Fruit fly (Drosophila melanogaster): ENCODE measurements around the gene CG33120.

The CG33120 gene

dm6 chr2L:18860920-18861319 lies 16.5 kb upstream of the CG33120 start:
- TF ChIP-seq psq (optimal IDR thresholded peaks at IDR 0.05) (no peak), h (optimal IDR thresholded peaks at IDR 0.05) (no peak), Sin3A (optimal IDR thresholded peaks at IDR 0.05) (no peak), insv (optimal IDR thresholded peaks at IDR 0.05) (no peak), Myc (optimal IDR thresholded peaks at IDR 0.05) (no peak), ttk (optimal IDR thresholded peaks at IDR 0.05) (no peak)

dm6 chr2L:18858661-18859532 lies 14.5 kb upstream of the CG33120 start, which contains the start of the genes CG10602 and mRpL13:
Gene CG10602, minus strand, starts transcription at chr2L:18859248.
Gene mRpL13, minus strand, starts transcription at chr2L:18859248.
- no peak for TF ChIP-seq Myc (optimal IDR thresholded peaks at IDR 0.05)
- TF ChIP-seq Sin3A (optimal IDR thresholded peaks at IDR 0.05): no peak
- no peak for TF ChIP-seq psq (optimal IDR thresholded peaks at IDR 0.05)
- TF ChIP-seq h (optimal IDR thresholded peaks at IDR 0.05): no peak
- no peak for TF ChIP-seq ttk (optimal IDR thresholded peaks at IDR 0.05)
- no peak for TF ChIP-seq insv (optimal IDR thresholded peaks at IDR 0.05)

dm6 chr2L:18857635-18858059 lies 13.3 kb upstream of the CG33120 start:
- TF ChIP-seq psq (optimal IDR thresholded peaks at IDR 0.05) (no peak), Myc (optimal IDR thresholded peaks at IDR 0.05) (no peak), insv (optimal IDR thresholded peaks at IDR 0.05) (no peak), h (optimal IDR thresholded peaks at IDR 0.05) (no peak), Sin3A (optimal IDR thresholded peaks at IDR 0.05) (no peak), ttk (optimal IDR thresholded peaks at IDR 0.05) (no peak)

dm6 chr2L:18852249-18852648 lies 7.9 kb upstream of the CG33120 start:
- TF ChIP-seq h (optimal IDR thresholded peaks at IDR 0.05) (no peak), Myc (optimal IDR thresholded peaks at IDR 0.05) (no peak), Sin3A (optimal IDR thresholded peaks at IDR 0.05) (no peak), psq (optimal IDR thresholded peaks at IDR 0.05) (no peak), ttk (optimal IDR thresholded peaks at IDR 0.05) (no peak), insv (optimal IDR thresholded peaks at IDR 0.05) (no peak)

dm6 chr2L:18846843-18847242 lies 2.5 kb upstream of the CG33120 start:
- no peak for TF ChIP-seq h (optimal IDR thresholded peaks at IDR 0.05)
- no peak for TF ChIP-seq Myc (optimal IDR thresholded peaks at IDR 0.05)
- TF ChIP-seq ttk (optimal IDR thresholded peaks at IDR 0.05): no peak
- TF ChIP-seq Sin3A (optimal IDR thresholded peaks at IDR 0.05): no peak

dm6 chr2L:18846175-18846574 lies 1.8 kb upstream of the CG33120 start:
- TF ChIP-seq Myc (optimal IDR thresholded peaks at IDR 0.05): no peak
- TF ChIP-seq insv (optimal IDR thresholded peaks at IDR 0.05): no peak
- TF ChIP-seq h (optimal IDR thresholded peaks at IDR 0.05): no peak
- TF ChIP-seq psq (optimal IDR thresholded peaks at IDR 0.05): no peak
- no peak for TF ChIP-seq Sin3A (optimal IDR thresholded peaks at IDR 0.05)
- TF ChIP-seq ttk (optimal IDR thresholded peaks at IDR 0.05): no peak

dm6 chr2L:18844917-18845509 lies 634 bp upstream of the CG33120 start, which contains the start of gene CG17321:
Gene CG17321, plus strand, starts transcription at chr2L:18845184.
- TF ChIP-seq Myc (optimal IDR thresholded peaks at IDR 0.05): no peak
- no peak for TF ChIP-seq Sin3A (optimal IDR thresholded peaks at IDR 0.05)
- TF ChIP-seq psq (optimal IDR thresholded peaks at IDR 0.05): no peak
- no peak for TF ChIP-seq ttk (optimal IDR thresholded peaks at IDR 0.05)
- no peak for TF ChIP-seq insv (optimal IDR thresholded peaks at IDR 0.05)
- no peak for TF ChIP-seq h (optimal IDR thresholded peaks at IDR 0.05)

- no peak for TF ChIP-seq insv (optimal IDR thresholded peaks at IDR 0.05)
- TF ChIP-seq psq (optimal IDR thresholded peaks at IDR 0.05): no peak
- no peak for TF ChIP-seq ttk (optimal IDR thresholded peaks at IDR 0.05)
- no peak for TF ChIP-seq Sin3A (optimal IDR thresholded peaks at IDR 0.05)
- TF ChIP-seq h (optimal IDR thresholded peaks at IDR 0.05): no peak
- TF ChIP-seq Myc (optimal IDR thresholded peaks at IDR 0.05): no peak
Observed at dm6 chr2L:18843560-18843959, 819 bp downstream of the CG33120 start.

dm6 chr2L:18841210-18841609 lies 3.2 kb downstream of the CG33120 start, which contains the start of gene CG31752:
Gene CG31752, minus strand, starts transcription at chr2L:18841310.
- no peak for TF ChIP-seq ttk (optimal IDR thresholded peaks at IDR 0.05)
- no peak for TF ChIP-seq Myc (optimal IDR thresholded peaks at IDR 0.05)
- TF ChIP-seq h (optimal IDR thresholded peaks at IDR 0.05): no peak
- TF ChIP-seq Sin3A (optimal IDR thresholded peaks at IDR 0.05): no peak
- no peak for TF ChIP-seq psq (optimal IDR thresholded peaks at IDR 0.05)
- TF ChIP-seq insv (optimal IDR thresholded peaks at IDR 0.05): no peak

dm6 chr2L:18839143-18839872 lies 5.1 kb downstream of the CG33120 start, which contains the start of gene CG10600:
Gene CG10600, minus strand, starts transcription at chr2L:18839679.
- TF ChIP-seq Myc (optimal IDR thresholded peaks at IDR 0.05): no peak
- no peak for TF ChIP-seq Sin3A (optimal IDR thresholded peaks at IDR 0.05)
- TF ChIP-seq psq (optimal IDR thresholded peaks at IDR 0.05): no peak
- TF ChIP-seq ttk (optimal IDR thresholded peaks at IDR 0.05): no peak
- TF ChIP-seq insv (optimal IDR thresholded peaks at IDR 0.05): no peak
- no peak for TF ChIP-seq h (optimal IDR thresholded peaks at IDR 0.05)

dm6 chr2L:18834525-18834924 lies 9.9 kb downstream of the CG33120 start:
- TF ChIP-seq Sin3A (optimal IDR thresholded peaks at IDR 0.05) (no peak), ttk (optimal IDR thresholded peaks at IDR 0.05) (no peak), Myc (optimal IDR thresholded peaks at IDR 0.05) (no peak), h (optimal IDR thresholded peaks at IDR 0.05) (no peak), insv (optimal IDR thresholded peaks at IDR 0.05) (no peak), psq (optimal IDR thresholded peaks at IDR 0.05) (no peak)

All from Kc167 (cell line).